Fruit fly (Drosophila melanogaster) whole organism, embryonic: ENCODE measurements around the gene Acp26Ab.

ENCODE experiments used
- Ada2b ChIP-seq: fragments of 200-800 bp; sonication (Bioruptor generic); IDR thresholded peaks from 2 replicates; pipeline ENCODE4 v1.3.6; 2022; ENCODE audit warnings: missing biosample characterization, missing genetic modification characterization
- cg ChIP-seq: fragments of 200-800 bp; sonication (Bioruptor generic); optimal IDR thresholded peaks from 3 replicates; lab custom pipeline; 2019; ENCODE audit warnings: missing biosample characterization, mild to moderate bottlenecking, missing genetic modification characterization, moderate library complexity
- sna ChIP-seq: fragments of 200-800 bp; sonication (Bioruptor generic); IDR thresholded peaks from 2 replicates; pipeline ENCODE4 v1.3.6; 2022; ENCODE audit warnings: missing biosample characterization, missing genetic modification characterization; ENCODE audit not compliant: partially characterized antibody

DNA sequence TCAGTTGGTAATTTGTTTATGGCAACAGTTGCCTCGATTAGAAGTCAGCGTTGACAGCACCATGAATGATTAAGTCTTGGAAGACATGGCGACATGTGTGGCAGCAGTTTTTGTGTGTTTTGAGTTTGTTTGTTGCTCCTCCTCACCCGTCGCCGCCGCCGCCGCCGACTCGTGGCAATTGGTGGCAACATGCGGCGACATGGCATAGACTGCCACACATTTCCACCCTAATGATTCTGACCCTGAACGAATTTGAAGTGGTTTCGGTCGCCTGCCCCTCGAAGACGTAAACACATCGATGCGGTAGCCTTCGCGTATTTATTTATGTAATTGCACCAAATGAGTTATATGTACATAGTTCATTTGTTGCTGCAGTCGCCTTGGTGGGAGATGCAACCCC lies 10.2 kb upstream of the Acp26Ab start:
- no peak for TF ChIP-seq Ada2b (GFP tag; lab: Robert Waterston, UW)
- TF ChIP-seq cg (GFP tag; lab: Kevin White, UChicago): no peak
- TF ChIP-seq sna (GFP tag; lab: Robert Waterston, UW): no peak
